Worm (Caenorhabditis elegans): ENCODE measurements around the gene E04F6.6.
A peak's percentile ranks its signal among the peaks of the same experiment; 100 is the strongest.

Gene E04F6.6

ce11 chrII:7203110-7203509, 3.7 kb upstream of the E04F6.6 start, which contains the start of gene srd-56:
Gene srd-56, minus strand, starts transcription at chrII:7203210.
- TF ChIP-seq ceh-82 (tag; optimal IDR thresholded peaks at IDR 0.05) = no peak
- TF ChIP-seq zag-1 (tag; optimal IDR thresholded peaks at IDR 0.05) = no peak
- TF ChIP-seq lin-13 (GFP tag; optimal IDR thresholded peaks at IDR 0.05) = no peak
- TF ChIP-seq unc-86 (tag; optimal IDR thresholded peaks at IDR 0.05) = no peak
- no peak for TF ChIP-seq unc-30 (tag; optimal IDR thresholded peaks at IDR 0.05)
- no peak for TF ChIP-seq lin-39 (tag; optimal IDR thresholded peaks at IDR 0.05)

ce11 chrII:7200051-7200599, 760 bp upstream of the E04F6.6 start, which contains the start of gene pcrg-1:
Gene pcrg-1, plus strand, starts transcription at chrII:7200549.
- TF ChIP-seq nhr-11 (tag; optimal IDR thresholded peaks at IDR 0.05) (no peak), mdl-1 (tag; optimal IDR thresholded peaks at IDR 0.05) (peak in 1 of 2 experiments; percentile 77), ama-1 (optimal IDR thresholded peaks at IDR 0.05) (no peak), dpl-1 (GFP tag; optimal IDR thresholded peaks at IDR 0.05) (peak; percentile 45 to 59 (median 56)), egl-13 (tag; optimal IDR thresholded peaks at IDR 0.05) (peak; percentile 23), nhr-84 (tag; optimal IDR thresholded peaks at IDR 0.05) (no peak), nhr-20 (tag; optimal IDR thresholded peaks at IDR 0.05) (peak; percentile 89), mab-9 (GFP tag; IDR thresholded peaks at IDR 0.05) (peak; percentile 72), unc-30 (tag; optimal IDR thresholded peaks at IDR 0.05) (no peak), alr-1 (tag; optimal IDR thresholded peaks at IDR 0.05; ENCODE audit: borderline replicate concordance) (no peak), nhr-28 (tag; optimal IDR thresholded peaks at IDR 0.05) (no peak), C04F5.9 (tag; optimal IDR thresholded peaks at IDR 0.05) (peak; percentile 59), aly-2 (tag; optimal IDR thresholded peaks at IDR 0.05) (peak; percentile 36), ces-1 (GFP tag; optimal IDR thresholded peaks at IDR 0.05) (no peak), swsn-7 (tag; optimal IDR thresholded peaks at IDR 0.05) (peak; percentile 86), nhr-77 (tag; optimal IDR thresholded peaks at IDR 0.05) (peak; percentile 41), sptf-1 (tag; optimal IDR thresholded peaks at IDR 0.05) (no peak), zag-1 (tag; optimal IDR thresholded peaks at IDR 0.05) (no peak), pag-3 (tag; optimal IDR thresholded peaks at IDR 0.05; ENCODE audit: borderline replicate concordance, insufficient read depth) (no peak), C34B4.2 (tag; optimal IDR thresholded peaks at IDR 0.05) (no peak), nhr-85 (tag) (peak; percentile 92), pqm-1 (tag; optimal IDR thresholded peaks at IDR 0.05) (no peak), lin-14 (GFP tag; optimal IDR thresholded peaks at IDR 0.05) (peak; percentile 86), nhr-237 (tag; optimal IDR thresholded peaks at IDR 0.05) (no peak), elt-3 (tag; optimal IDR thresholded peaks at IDR 0.05) (peak in 2 of 6 experiments; percentile 36 to 83), nhr-90 (tag; optimal IDR thresholded peaks at IDR 0.05; ENCODE audit: poor library complexity) (peak; percentile 89), fkh-8 (tag; optimal IDR thresholded peaks at IDR 0.05) (no peak), ceh-88 (GFP tag; IDR thresholded peaks at IDR 0.05) (peak; percentile 76), dsc-1 (tag; optimal IDR thresholded peaks at IDR 0.05) (peak; percentile 87), skn-1 (tag; optimal IDR thresholded peaks at IDR 0.05) (no peak), lin-13 (GFP tag; optimal IDR thresholded peaks at IDR 0.05) (peak; percentile 64), lin-15B (tag; optimal IDR thresholded peaks at IDR 0.05) (no peak), irx-1 (tag; optimal IDR thresholded peaks at IDR 0.05) (peak; percentile 80), aha-1 (tag; optimal IDR thresholded peaks at IDR 0.05) (no peak), efl-3 (GFP tag; optimal IDR thresholded peaks at IDR 0.05) (peak; percentile 61), elt-2 (tag; optimal IDR thresholded peaks at IDR 0.05) (peak; percentile 76), pax-3 (tag; optimal IDR thresholded peaks at IDR 0.05) (peak; percentile 51), nhr-76 (tag; optimal IDR thresholded peaks at IDR 0.05) (peak; percentile 51), sox-4 (tag; optimal IDR thresholded peaks at IDR 0.05) (peak; percentile 36), nhr-71 (tag; optimal IDR thresholded peaks at IDR 0.05) (peak; percentile 89), lir-3 (tag; optimal IDR thresholded peaks at IDR 0.05; ENCODE audit: poor library complexity) (peak; percentile 85), tlp-1 (tag; optimal IDR thresholded peaks at IDR 0.05) (no peak), Y116A8C.19 (tag; optimal IDR thresholded peaks at IDR 0.05; ENCODE audit: borderline replicate concordance) (peak; percentile 15), jun-1 (tag; optimal IDR thresholded peaks at IDR 0.05) (peak; percentile 39), unc-130 (tag; optimal IDR thresholded peaks at IDR 0.05) (peak; percentile 24), hpl-2 (GFP tag; optimal IDR thresholded peaks at IDR 0.05) (no peak), snpc-4 (tag; optimal IDR thresholded peaks at IDR 0.05) (peak; percentile 99)
